Worm (Caenorhabditis elegans): ENCODE measurements around the gene Y53F4B.1.

Y53F4B.1 gene

DNA sequence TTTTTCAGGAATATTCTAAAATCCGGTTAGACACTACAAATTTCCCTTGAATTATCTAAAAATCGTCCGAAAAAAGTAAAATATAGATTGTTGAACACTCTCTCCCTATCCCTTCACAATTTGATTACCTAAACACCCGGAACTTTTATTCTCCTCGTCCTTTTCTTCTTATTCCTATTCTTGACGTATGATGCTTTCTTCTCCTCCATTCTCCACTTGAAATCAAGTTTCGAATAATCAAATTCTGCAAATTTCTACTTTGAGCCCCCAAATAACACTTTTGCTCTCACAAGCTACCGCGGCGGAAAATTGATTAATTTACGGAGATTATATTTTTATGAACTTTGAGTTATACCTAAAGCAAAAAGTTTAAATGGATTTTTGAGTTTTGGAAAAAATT lies 19.7 kb downstream of the Y53F4B.1 start:
- TF ChIP-seq lag-1 (GFP tag; IDR thresholded peaks at IDR 0.05): no peak
- no peak for TF ChIP-seq gei-17 (GFP tag; optimal IDR thresholded peaks at IDR 0.05)
- TF ChIP-seq hlh-12 (tag; optimal IDR thresholded peaks at IDR 0.05): no peak
- TF ChIP-seq F33H1.4 (GFP tag; IDR thresholded peaks at IDR 0.05): no peak
- no peak for TF ChIP-seq mel-28 (tag; optimal IDR thresholded peaks at IDR 0.05; ENCODE audit: borderline replicate concordance)
- TF ChIP-seq ceh-40 (GFP tag; IDR thresholded peaks at IDR 0.05): no peak
- no peak for TF ChIP-seq F39B2.1 (GFP tag; IDR thresholded peaks at IDR 0.05)
- TF ChIP-seq snpc-1.3 (tag; optimal IDR thresholded peaks at IDR 0.05; ENCODE audit: insufficient read depth): no peak
- no peak for TF ChIP-seq F52B5.7 (tag; optimal IDR thresholded peaks at IDR 0.05)
- no peak for TF ChIP-seq lsy-27 (tag; optimal IDR thresholded peaks at IDR 0.05; ENCODE audit: borderline replicate concordance, insufficient read depth)
- TF ChIP-seq ceh-58 (GFP tag; IDR thresholded peaks at IDR 0.05): no peak
- TF ChIP-seq ztf-3 (GFP tag; optimal IDR thresholded peaks at IDR 0.05): no peak

DNA sequence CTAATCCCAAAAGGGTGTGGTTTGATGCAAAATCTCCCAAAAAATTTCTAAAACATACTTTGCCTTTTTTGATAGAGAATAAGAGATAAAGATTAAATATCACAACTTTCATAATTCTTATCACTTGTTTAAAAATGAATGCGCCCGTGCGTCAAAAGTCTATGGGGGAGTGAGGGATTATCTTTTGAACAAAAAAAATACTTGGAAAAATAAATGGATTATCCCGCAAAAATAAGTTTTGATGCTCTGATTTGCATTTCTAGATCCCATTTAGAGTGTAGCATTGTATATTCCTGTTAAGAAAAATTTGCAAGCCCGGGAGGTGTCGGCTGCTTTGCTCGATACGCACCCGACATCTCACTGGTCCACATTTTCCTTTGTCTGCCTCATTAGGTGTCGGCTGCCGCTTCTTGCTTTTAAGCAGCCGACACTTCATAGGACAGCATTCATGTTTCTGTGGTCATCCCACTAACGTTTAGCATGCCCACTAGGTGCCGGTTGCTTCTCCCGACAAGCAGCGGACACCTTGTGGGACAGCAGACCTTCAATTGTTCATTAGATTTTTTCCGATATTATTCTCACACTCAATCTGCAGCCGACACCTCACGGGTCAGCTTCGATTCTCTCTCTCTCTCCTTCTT lies 22.5 kb downstream of the Y53F4B.1 start:
- TF ChIP-seq snpc-4 (GFP tag; optimal IDR thresholded peaks at IDR 0.05) (no peak), snpc-4 (tag; optimal IDR thresholded peaks at IDR 0.05) (peak in 3 of 4 experiments; percentile 18 to 57 (median 55)), ceh-91 (GFP tag; IDR thresholded peaks at IDR 0.05) (no peak)

DNA sequence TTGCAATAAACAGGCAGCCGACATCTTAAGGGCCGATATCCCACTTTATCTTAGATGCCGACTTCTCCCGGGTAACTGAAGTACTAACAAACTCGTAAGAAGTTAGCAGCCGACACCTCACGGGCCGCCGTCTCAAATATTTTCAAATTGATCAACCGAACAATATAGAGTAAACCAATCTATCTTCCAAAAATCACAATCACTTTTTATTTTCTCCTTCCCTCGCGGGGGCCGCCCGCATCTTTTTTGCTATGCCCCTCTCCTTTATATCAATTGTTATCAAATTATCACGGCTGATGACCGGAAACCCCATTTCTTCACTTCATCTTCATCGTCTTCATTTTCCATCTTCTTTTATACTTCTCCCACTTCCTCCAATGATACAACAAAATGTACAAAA lies 29.2 kb downstream of the Y53F4B.1 start:
- TF ChIP-seq snpc-4 (GFP tag; optimal IDR thresholded peaks at IDR 0.05) (no peak), snpc-4 (tag; optimal IDR thresholded peaks at IDR 0.05) (peak in 3 of 4 experiments; percentile 66 to 90 (median 84)), ztf-25 (GFP tag; IDR thresholded peaks at IDR 0.05) (no peak)

DNA sequence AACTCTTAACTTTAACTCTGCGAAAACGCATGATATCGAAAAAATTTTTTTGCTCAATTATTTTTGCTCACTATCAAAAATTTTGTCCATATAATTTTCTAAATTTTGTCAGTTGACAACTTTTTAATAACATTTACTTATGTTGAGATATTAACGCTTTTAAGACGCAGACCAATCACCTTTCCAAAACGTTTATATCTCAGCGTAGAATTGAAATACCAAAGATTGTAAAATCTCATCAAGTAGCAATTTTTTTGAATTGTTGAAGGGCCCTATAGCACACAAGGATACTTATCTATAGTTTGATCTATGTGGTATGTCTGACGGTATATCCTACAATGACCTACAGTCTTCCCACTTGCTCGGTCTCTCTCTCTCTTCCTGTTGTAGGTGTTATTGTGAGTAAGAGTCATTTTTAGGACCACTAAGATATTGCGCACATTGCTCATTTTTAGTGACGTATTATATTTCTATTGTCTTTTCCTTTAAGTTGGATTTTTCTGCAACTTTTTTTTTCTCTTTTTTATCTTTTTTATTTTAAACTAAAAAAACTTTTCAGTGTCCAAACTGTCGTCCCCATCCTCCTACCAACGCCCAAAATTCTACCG lies 38.8 kb downstream of the Y53F4B.1 start, which contains the start of gene pde-3:
Gene pde-3 (plus strand): TSS at position 558 of the 608 bp plus-strand sequence.
- TF ChIP-seq let-526 (GFP tag; IDR thresholded peaks at IDR 0.05) (no peak), efl-1 (GFP tag; optimal IDR thresholded peaks at IDR 0.05) (no peak), rpc-1 (optimal IDR thresholded peaks at IDR 0.05) (no peak), rpc-1 (tag; optimal IDR thresholded peaks at IDR 0.05) (no peak), zim-3 (tag; optimal IDR thresholded peaks at IDR 0.05) (no peak), madf-6 (GFP tag; IDR thresholded peaks at IDR 0.05) (no peak), chd-7 (tag; optimal IDR thresholded peaks at IDR 0.05) (no peak), ztf-26 (tag; optimal IDR thresholded peaks at IDR 0.05) (no peak), attf-5 (GFP tag; optimal IDR thresholded peaks at IDR 0.05) (no peak), F22D6.2 (tag; optimal IDR thresholded peaks at IDR 0.05) (no peak)

DNA sequence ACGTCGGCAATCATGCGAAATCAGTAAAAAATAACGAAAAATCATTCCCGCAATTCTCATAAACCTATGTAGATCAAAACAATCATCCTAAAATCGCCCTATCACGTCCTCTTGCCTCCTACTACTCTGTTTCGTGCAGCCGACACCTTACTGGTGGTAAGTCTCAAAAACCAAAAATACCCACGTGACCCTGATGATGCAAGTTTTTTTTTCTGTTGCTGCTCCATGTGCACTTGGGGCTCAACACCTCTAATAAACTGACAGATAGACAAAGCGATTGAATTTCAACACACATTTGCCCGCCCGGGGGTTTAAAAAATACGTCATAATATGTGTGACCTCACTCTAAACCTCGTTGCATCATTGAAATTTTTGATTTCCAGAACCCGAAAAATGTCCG lies 41.2 kb downstream of the Y53F4B.1 start:
- TF ChIP-seq zim-3 (tag; optimal IDR thresholded peaks at IDR 0.05) (no peak), snpc-4 (GFP tag; optimal IDR thresholded peaks at IDR 0.05) (no peak), snpc-4 (tag; optimal IDR thresholded peaks at IDR 0.05) (peak in 2 of 4 experiments; percentile 36 to 67)

DNA sequence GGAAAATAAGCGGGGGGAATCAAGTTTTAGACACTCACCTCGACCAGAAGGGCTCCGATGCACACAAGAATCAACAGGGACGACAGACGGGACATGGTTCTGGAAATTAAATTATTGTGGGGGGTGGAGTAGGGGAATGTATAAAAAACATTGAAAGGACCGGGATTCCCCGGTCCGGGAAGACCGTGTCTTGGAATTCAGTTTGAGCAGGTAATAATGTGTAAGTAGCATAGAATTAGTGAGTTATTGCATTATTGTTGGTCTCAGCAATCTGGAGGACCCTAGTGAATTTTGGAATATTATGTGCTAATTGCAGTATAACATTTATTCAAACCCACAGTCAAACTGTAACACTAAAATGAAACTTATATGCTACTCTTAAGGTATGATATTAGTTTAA lies 47.7 kb downstream of the Y53F4B.1 start, which contains the start of gene R03C1.1:
Gene R03C1.1 (minus strand): TSS at position 101 of the 400 bp plus-strand sequence.
- no peak for TF ChIP-seq Y79H2A.3 (GFP tag; conservative IDR thresholded peaks at IDR 0.05)
- no peak for TF ChIP-seq snpc-1.3 (tag; optimal IDR thresholded peaks at IDR 0.05; ENCODE audit: insufficient read depth)
- TF ChIP-seq rec-8 (tag; optimal IDR thresholded peaks at IDR 0.05): no peak
- TF ChIP-seq nhr-90 (tag; optimal IDR thresholded peaks at IDR 0.05): no peak
- TF ChIP-seq chd-7 (tag; optimal IDR thresholded peaks at IDR 0.05): no peak
- no peak for TF ChIP-seq gei-17 (GFP tag; optimal IDR thresholded peaks at IDR 0.05)
- TF ChIP-seq K11D2.4 (GFP tag; IDR thresholded peaks at IDR 0.05): no peak
- TF ChIP-seq F22D6.2 (tag; optimal IDR thresholded peaks at IDR 0.05): no peak
- TF ChIP-seq Y53G8AR.9 (GFP tag; conservative IDR thresholded peaks at IDR 0.05): no peak
- no peak for TF ChIP-seq let-607 (tag; optimal IDR thresholded peaks at IDR 0.05)
- no peak for TF ChIP-seq Y67H2A.10 (GFP tag; conservative IDR thresholded peaks at IDR 0.05)

Data from whole organism, young adult.